Worm (Caenorhabditis elegans) whole organism, L4 larva: ENCODE data around the gene ell-1.

Experiments
- Y105C5A.15 ChIP-seq: fragments of 200-800 bp; sonication (Bioruptor generic); IDR thresholded peaks from 2 replicates; pipeline ENCODE4 v1.3.6; 2022; ENCODE audit warnings: missing genetic modification characterization, missing compliant biosample characterization
- aha-1 ChIP-seq: fragments of 150-350 bp; peaks from one replicate; lab custom pipeline; 2014; ENCODE audit warnings: missing biosample characterization, missing genetic modification characterization
- egl-27 ChIP-seq: sonication (generic microtip); optimal IDR thresholded peaks from 3 replicates; lab custom pipeline; 2017; ENCODE audit warnings: missing biosample characterization, missing genetic modification reagents, missing genetic modification characterization
- lsy-2 ChIP-seq, 2 experiments: fragments of 150-350 bp in 1 of 2; sonication (generic microtip) in 1 of 2; optimal IDR thresholded peaks; 2 replicates each; lab custom pipeline; 2014 to 2017; ENCODE audit warnings: missing biosample characterization in 2 of 2, missing genetic modification characterization in 2 of 2
- nhr-10 ChIP-seq: fragments of 150-350 bp; optimal IDR thresholded peaks from 2 replicates; lab custom pipeline; 2014; ENCODE audit warnings: missing biosample characterization, missing genetic modification characterization
- pqm-1 ChIP-seq: sonication (generic microtip); optimal IDR thresholded peaks from 2 replicates; lab custom pipeline; 2017; ENCODE audit warnings: missing biosample characterization, missing genetic modification characterization
- unc-39 ChIP-seq: sonication (generic microtip); optimal IDR thresholded peaks from 2 replicates; lab custom pipeline; 2017; ENCODE audit warnings: missing biosample characterization, missing genetic modification characterization

DNA sequence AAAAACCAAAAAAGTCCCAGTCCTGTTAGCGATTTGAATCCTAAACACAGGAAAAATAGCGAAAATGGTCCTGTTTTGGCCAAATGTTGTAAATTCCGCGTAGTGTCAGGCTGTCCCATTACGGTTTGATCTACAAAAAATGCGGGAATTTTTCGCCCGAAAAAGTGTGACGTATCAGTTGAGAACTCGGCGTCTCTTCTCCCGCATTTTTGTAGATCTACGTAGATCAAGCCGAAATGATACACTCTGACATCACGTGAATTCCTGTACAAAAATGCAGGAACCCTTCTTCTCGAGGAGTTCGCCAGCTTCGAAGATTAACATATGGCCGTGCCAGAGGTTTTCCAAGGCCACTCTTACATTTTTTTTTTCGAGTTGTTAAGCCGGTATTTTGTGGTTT, 1.3 kb downstream of the ell-1 start:
- TF ChIP-seq aha-1 (tag; lab: Kevin White, UChicago) = peak; percentile 91
- TF ChIP-seq unc-39 (tag; lab: Kevin White, UChicago) = no peak
- no peak for TF ChIP-seq egl-27 (tag; lab: Kevin White, UChicago)
- TF ChIP-seq pqm-1 (tag; lab: Kevin White, UChicago) = no peak
- no peak for TF ChIP-seq Y105C5A.15 (GFP tag; lab: Robert Waterston, UW)
- TF ChIP-seq nhr-10 (tag; lab: Kevin White, UChicago) = no peak
- no peak for TF ChIP-seq lsy-2 (tag; optimal IDR thresholded peaks at IDR 0.05; lab: Kevin White, UChicago)
